Fruit fly (Drosophila melanogaster) whole organism, prepupa: Measurements from ENCODE around the gene CG7149.

Source experiments
- Blimp-1 ChIP-seq: fragments of 200-800 bp; sonication (Bioruptor generic); optimal IDR thresholded peaks from 3 replicates; lab custom pipeline; 2017; ENCODE audit warnings: missing biosample characterization, missing genetic modification characterization, mild to moderate bottlenecking, moderate library complexity, missing genetic modification reagents
- CG10669 ChIP-seq: fragments of 200-800 bp; sonication (Bioruptor generic); optimal IDR thresholded peaks from 3 replicates; lab custom pipeline; 2018; ENCODE audit warnings: missing biosample characterization, mild to moderate bottlenecking, missing genetic modification characterization, moderate library complexity
- CG11294 ChIP-seq: fragments of 200-800 bp; sonication (Bioruptor generic); IDR thresholded peaks from 2 replicates; pipeline ENCODE4 v1.3.6; 2022; ENCODE audit warnings: missing biosample characterization, missing genetic modification characterization
- CG11762 ChIP-seq: fragments of 200-800 bp; sonication (Bioruptor generic); optimal IDR thresholded peaks from 3 replicates; lab custom pipeline; 2016; ENCODE audit warnings: missing biosample characterization, missing genetic modification characterization; ENCODE audit not compliant: insufficient read depth
- CG11902 ChIP-seq: fragments of 200-800 bp; sonication (Bioruptor generic); optimal IDR thresholded peaks from 3 replicates; lab custom pipeline; 2016; ENCODE audit warnings: missing biosample characterization, missing genetic modification characterization
- CG15336 ChIP-seq: fragments of 200-800 bp; sonication (Bioruptor generic); IDR thresholded peaks from 2 replicates; pipeline ENCODE4 v1.3.6; 2022; ENCODE audit warnings: missing biosample characterization, missing genetic modification characterization
- CG1621 ChIP-seq: fragments of 200-800 bp; sonication (Bioruptor generic); optimal IDR thresholded peaks from 3 replicates; lab custom pipeline; 2018; ENCODE audit warnings: missing biosample characterization, mild to moderate bottlenecking, missing genetic modification characterization
- CG16779 ChIP-seq: fragments of 200-800 bp; sonication (Bioruptor generic); optimal IDR thresholded peaks from 3 replicates; lab custom pipeline; 2017; ENCODE audit warnings: missing biosample characterization, mild to moderate bottlenecking, missing genetic modification characterization
- CG3032 ChIP-seq: fragments of 200-800 bp; optimal IDR thresholded peaks from 2 replicates; lab custom pipeline; 2019; ENCODE audit warnings: missing biosample characterization, mild to moderate bottlenecking, missing genetic modification characterization, moderate library complexity
- CG31627 ChIP-seq: fragments of 200-800 bp; sonication (Bioruptor generic); optimal IDR thresholded peaks from 3 replicates; lab custom pipeline; 2016; ENCODE audit warnings: missing biosample characterization, missing genetic modification characterization
- CG32006 ChIP-seq: fragments of 200-800 bp; sonication (Bioruptor generic); optimal IDR thresholded peaks from 3 replicates; lab custom pipeline; 2017; ENCODE audit warnings: missing biosample characterization, mild to moderate bottlenecking, missing genetic modification characterization
- CG34406 ChIP-seq: fragments of 200-800 bp; sonication (Bioruptor generic); optimal IDR thresholded peaks from 3 replicates; lab custom pipeline; 2016; ENCODE audit warnings: missing biosample characterization, missing genetic modification characterization
- CG3919 ChIP-seq: fragments of 200-800 bp; sonication (Bioruptor generic); optimal IDR thresholded peaks from 3 replicates; lab custom pipeline; 2016; ENCODE audit warnings: missing biosample characterization, missing genetic modification characterization
- CG4318 ChIP-seq: fragments of 200-800 bp; sonication (Bioruptor generic); optimal IDR thresholded peaks from 3 replicates; lab custom pipeline; 2017; ENCODE audit warnings: missing biosample characterization, mild to moderate bottlenecking, missing genetic modification characterization
- CG6163 ChIP-seq: fragments of 200-800 bp; sonication (Bioruptor generic); IDR thresholded peaks from 3 replicates; pipeline ENCODE4 v1.3.6; 2022; ENCODE audit warnings: missing biosample characterization, missing genetic modification characterization
- CG6276 ChIP-seq: fragments of 200-800 bp; sonication (Bioruptor generic); optimal IDR thresholded peaks from 2 replicates; lab custom pipeline; 2017; ENCODE audit warnings: missing biosample characterization, mild to moderate bottlenecking, missing genetic modification characterization
- CG6792 ChIP-seq: fragments of 200-800 bp; sonication (Bioruptor generic); optimal IDR thresholded peaks from 3 replicates; lab custom pipeline; 2016; ENCODE audit warnings: missing biosample characterization, missing genetic modification characterization
- CG6808 ChIP-seq: fragments of 200-800 bp; sonication (Bioruptor generic); optimal IDR thresholded peaks from 3 replicates; lab custom pipeline; 2017; ENCODE audit warnings: missing biosample characterization, missing genetic modification characterization, mild to moderate bottlenecking, moderate library complexity, missing genetic modification reagents
- CG6854 ChIP-seq: fragments of 200-800 bp; sonication (Bioruptor generic); optimal IDR thresholded peaks from 2 replicates; lab custom pipeline; 2017; ENCODE audit warnings: missing biosample characterization, mild to moderate bottlenecking, missing genetic modification characterization
- CG7368 ChIP-seq: fragments of 200-800 bp; sonication (Bioruptor generic); optimal IDR thresholded peaks from 3 replicates; lab custom pipeline; 2016; ENCODE audit warnings: missing biosample characterization, missing genetic modification characterization
- CG8119 ChIP-seq: fragments of 200-800 bp; sonication (Bioruptor generic); IDR thresholded peaks from 3 replicates; pipeline ENCODE4 v1.3.6; 2022; ENCODE audit warnings: missing biosample characterization, missing genetic modification characterization
- CG8319 ChIP-seq: fragments of 200-800 bp; sonication (Bioruptor generic); optimal IDR thresholded peaks from 3 replicates; lab custom pipeline; 2016; ENCODE audit warnings: missing biosample characterization, missing genetic modification characterization
- CG8632 ChIP-seq: fragments of 200-800 bp; sonication (Bioruptor generic); optimal IDR thresholded peaks from 3 replicates; lab custom pipeline; 2016; ENCODE audit warnings: missing biosample characterization, missing genetic modification characterization
- CG9139 ChIP-seq: fragments of 200-800 bp; sonication (Bioruptor generic); optimal IDR thresholded peaks from 3 replicates; lab custom pipeline; 2017; ENCODE audit warnings: missing biosample characterization, mild to moderate bottlenecking, missing genetic modification characterization
- Eip75B ChIP-seq: fragments of 200-800 bp; sonication (Bioruptor generic); optimal IDR thresholded peaks from 3 replicates; lab custom pipeline; 2016; ENCODE audit warnings: missing biosample characterization, missing genetic modification characterization
- Eip78C ChIP-seq: fragments of 200-800 bp; sonication (Bioruptor generic); peaks from one replicate; lab custom pipeline; 2016; ENCODE audit warnings: missing biosample characterization, missing genetic modification characterization
- Ets21C ChIP-seq: fragments of 200-800 bp; sonication (Bioruptor generic); optimal IDR thresholded peaks from 3 replicates; lab custom pipeline; 2016; ENCODE audit warnings: missing biosample characterization, missing genetic modification characterization
- Gug ChIP-seq: fragments of 200-800 bp; sonication (Bioruptor generic); IDR thresholded peaks from 2 replicates; pipeline ENCODE4 v1.3.6; 2022; ENCODE audit warnings: missing biosample characterization, missing genetic modification characterization
- Hr38 ChIP-seq: sonication (Bioruptor generic); optimal IDR thresholded peaks from 2 replicates; lab custom pipeline; 2016; ENCODE audit warnings: missing biosample characterization, missing genetic modification characterization
- Hr39 ChIP-seq: fragments of 200-800 bp; sonication (Bioruptor generic); optimal IDR thresholded peaks from 2 replicates; lab custom pipeline; 2016; ENCODE audit warnings: missing biosample characterization, missing genetic modification characterization
- Hr4 ChIP-seq: fragments of 200-800 bp; sonication (Bioruptor generic); optimal IDR thresholded peaks from 3 replicates; lab custom pipeline; 2016; ENCODE audit warnings: missing biosample characterization, missing genetic modification characterization
- Lpt ChIP-seq: fragments of 200-800 bp; sonication (Bioruptor generic); optimal IDR thresholded peaks from 3 replicates; lab custom pipeline; 2016; ENCODE audit warnings: missing biosample characterization, missing genetic modification characterization
- Met ChIP-seq: fragments of 200-800 bp; sonication (Bioruptor generic); optimal IDR thresholded peaks from 3 replicates; lab custom pipeline; 2016; ENCODE audit warnings: missing biosample characterization, missing genetic modification characterization
- OdsH ChIP-seq: fragments of 200-800 bp; sonication (Bioruptor generic); optimal IDR thresholded peaks from 3 replicates; lab custom pipeline; 2016; ENCODE audit warnings: missing biosample characterization, missing genetic modification characterization
- Sox102F ChIP-seq: fragments of 200-800 bp; sonication (Bioruptor generic); optimal IDR thresholded peaks from 2 replicates; lab custom pipeline; 2016; ENCODE audit warnings: missing biosample characterization, mild to moderate bottlenecking, missing genetic modification characterization
- Sox15 ChIP-seq: fragments of 200-800 bp; sonication (Bioruptor generic); optimal IDR thresholded peaks from 3 replicates; lab custom pipeline; 2016; ENCODE audit warnings: missing biosample characterization, missing genetic modification characterization
- achi ChIP-seq: fragments of 200-800 bp; sonication (Bioruptor generic); optimal IDR thresholded peaks from 3 replicates; lab custom pipeline; 2016; ENCODE audit warnings: missing biosample characterization, missing genetic modification characterization
- acj6 ChIP-seq: fragments of 200-800 bp; sonication (Bioruptor generic); optimal IDR thresholded peaks from 3 replicates; lab custom pipeline; 2016; ENCODE audit warnings: missing biosample characterization, missing genetic modification characterization
- cyc ChIP-seq: fragments of 200-800 bp; sonication (Bioruptor generic); optimal IDR thresholded peaks from 3 replicates; lab custom pipeline; 2016; ENCODE audit warnings: missing biosample characterization, missing genetic modification characterization
- dac ChIP-seq: fragments of 200-800 bp; sonication (Bioruptor generic); optimal IDR thresholded peaks from 2 replicates; lab custom pipeline; 2017; ENCODE audit warnings: missing biosample characterization, mild to moderate bottlenecking, missing genetic modification characterization
- dsx ChIP-seq: fragments of 200-800 bp; optimal IDR thresholded peaks from 3 replicates; lab custom pipeline; 2019; ENCODE audit warnings: missing biosample characterization, mild to moderate bottlenecking, missing genetic modification characterization, moderate library complexity; ENCODE audit not compliant: poor library complexity, severe bottlenecking
- eg ChIP-seq: fragments of 200-800 bp; sonication (Bioruptor generic); IDR thresholded peaks from 3 replicates; pipeline ENCODE4 v1.3.6; 2022; ENCODE audit warnings: missing biosample characterization, missing genetic modification characterization
- esn ChIP-seq: fragments of 200-800 bp; sonication (Bioruptor generic); optimal IDR thresholded peaks from 2 replicates; lab custom pipeline; 2016; ENCODE audit warnings: missing biosample characterization, mild to moderate bottlenecking, missing genetic modification characterization, moderate library complexity
- fd85E ChIP-seq: fragments of 200-800 bp; sonication (Bioruptor generic); optimal IDR thresholded peaks from 3 replicates; lab custom pipeline; 2016; ENCODE audit warnings: missing biosample characterization, missing genetic modification characterization
- lz ChIP-seq: fragments of 200-800 bp; sonication (Bioruptor generic); optimal IDR thresholded peaks from 3 replicates; lab custom pipeline; 2016; ENCODE audit warnings: missing biosample characterization, missing genetic modification characterization
- net ChIP-seq: fragments of 200-800 bp; sonication (Bioruptor generic); optimal IDR thresholded peaks from 3 replicates; lab custom pipeline; 2016; ENCODE audit warnings: missing biosample characterization, missing genetic modification characterization
- pdm3 ChIP-seq: fragments of 200-800 bp; sonication (Bioruptor generic); optimal IDR thresholded peaks from 3 replicates; lab custom pipeline; 2016; ENCODE audit warnings: missing biosample characterization, missing genetic modification characterization
- salr ChIP-seq, 2 experiments: fragments of 200-800 bp; sonication (Bioruptor generic); optimal IDR thresholded peaks; 3 replicates each; lab custom pipeline; 2016 to 2018; ENCODE audit warnings: missing biosample characterization in 2 of 2, missing genetic modification characterization in 2 of 2, mild to moderate bottlenecking in 1 of 2
- topi ChIP-seq: fragments of 200-800 bp; sonication (Bioruptor generic); optimal IDR thresholded peaks from 3 replicates; lab custom pipeline; 2016; ENCODE audit warnings: missing biosample characterization, missing genetic modification characterization
- vri ChIP-seq: fragments of 200-800 bp; sonication (Bioruptor generic); optimal IDR thresholded peaks from 3 replicates; lab custom pipeline; 2016; ENCODE audit warnings: missing biosample characterization, mild to moderate bottlenecking, missing genetic modification characterization

Gene CG7149

DNA sequence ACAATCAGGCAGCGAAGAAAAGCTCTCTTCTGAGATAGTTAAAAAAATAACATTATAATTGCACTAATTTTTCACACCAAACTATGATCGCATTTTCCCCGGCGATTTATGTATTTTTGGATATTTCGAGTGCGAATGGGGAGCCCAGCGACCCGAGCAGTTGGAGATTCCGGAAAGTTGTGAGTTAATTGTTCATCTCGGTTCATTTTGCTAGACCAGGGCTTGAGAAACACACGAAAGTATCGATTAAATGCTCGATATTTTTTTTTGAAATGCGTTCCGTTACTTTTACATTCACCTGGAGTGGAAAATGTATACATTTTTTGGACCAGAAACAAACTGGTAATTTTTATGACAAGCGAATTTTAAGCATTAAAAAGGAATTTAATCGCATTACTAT, 20.2 kb upstream of the CG7149 start, which contains the start of gene Cdc14 (continued):
- TF ChIP-seq CG11294 (GFP tag; lab: Robert Waterston, UW) (no peak), CG11762 (GFP tag; lab: Kevin White, UChicago) (no peak), achi (GFP tag; lab: Kevin White, UChicago) (no peak), CG8119 (GFP tag; lab: Robert Waterston, UW) (no peak), CG6163 (peak; percentile 43; the same call in 2 of the 3 replicates), CG32006 (no peak)

DNA sequence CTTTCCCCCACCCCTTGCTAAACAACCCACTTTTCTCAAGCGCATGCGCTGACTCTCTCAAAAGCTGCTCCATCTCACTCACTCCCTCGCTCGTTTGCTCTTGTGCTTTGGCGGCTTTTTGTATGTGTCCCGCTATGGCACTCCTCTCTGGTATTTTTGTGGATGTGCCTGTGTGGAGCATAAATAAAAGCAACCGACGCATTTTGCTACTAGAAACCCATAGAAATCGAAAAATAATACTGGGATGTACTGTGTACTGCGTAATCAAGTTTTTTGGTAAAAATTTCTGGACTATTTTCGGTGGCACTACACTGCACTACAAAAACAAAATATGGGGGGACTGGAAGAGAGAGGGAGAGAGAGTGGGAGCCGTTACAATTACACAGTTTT, 19.3 kb upstream of the CG7149 start:
- TF ChIP-seq lz (peak; percentile 2), CG3919 (no peak), CG11762 (GFP tag; lab: Kevin White, UChicago) (no peak), CG6854 (GFP tag; lab: Kevin White, UChicago) (peak; percentile 71), CG10669 (GFP tag; lab: Kevin White, UChicago) (no peak), acj6 (no peak), topi (GFP tag; lab: Kevin White, UChicago) (peak; percentile 18), Eip75B (GFP tag; lab: Kevin White, UChicago) (no peak), Sox15 (GFP tag; lab: Kevin White, UChicago) (no peak), CG6808 (GFP tag; lab: Kevin White, UChicago) (no peak), pdm3 (no peak), CG6163 (no peak; the same call in 2 of the 3 replicates), eg (GFP tag; lab: Robert Waterston, UW) (peak; percentile 44; the same call in 2 of the 3 replicates), CG4318 (GFP tag; lab: Kevin White, UChicago) (no peak), Met (no peak), vri (peak; percentile 76), dac (no peak), CG9139 (GFP tag; lab: Kevin White, UChicago) (no peak), Gug (GFP tag; lab: Robert Waterston, UW) (peak; percentile 20; the same call in 1 of the 2 replicates), Ets21C (GFP tag; lab: Kevin White, UChicago) (no peak), CG8319 (GFP tag; lab: Kevin White, UChicago) (no peak), Hr39 (no peak), Eip78C (GFP tag; lab: Kevin White, UChicago) (peak; percentile 73), CG6276 (GFP tag; lab: Kevin White, UChicago) (no peak), CG31627 (GFP tag; lab: Kevin White, UChicago) (no peak), net (GFP tag; lab: Kevin White, UChicago) (no peak), CG6792 (no peak), CG1621 (tag; lab: Kevin White, UChicago) (peak; percentile 39), CG7368 (GFP tag; lab: Kevin White, UChicago) (no peak), dsx (GFP tag; lab: Kevin White, UChicago) (no peak), achi (GFP tag; lab: Kevin White, UChicago) (no peak), cyc (GFP tag; lab: Kevin White, UChicago) (no peak), CG16779 (no peak), OdsH (GFP tag; lab: Kevin White, UChicago) (no peak), salr (GFP tag; optimal IDR thresholded peaks at IDR 0.05; lab: Kevin White, UChicago) (no peak), CG32006 (no peak), Blimp-1 (GFP tag; lab: Kevin White, UChicago) (no peak), CG8119 (GFP tag; lab: Robert Waterston, UW) (peak; percentile 38; the same call in 2 of the 3 replicates), Hr4 (GFP tag; lab: Kevin White, UChicago) (no peak), Hr38 (no peak), Sox102F (GFP tag; lab: Kevin White, UChicago) (no peak), Lpt (peak; percentile 38), esn (GFP tag; lab: Kevin White, UChicago) (peak; percentile 3), CG11294 (GFP tag; lab: Robert Waterston, UW) (no peak), CG8632 (no peak), fd85E (GFP tag; lab: Kevin White, UChicago) (no peak), CG34406 (GFP tag; lab: Kevin White, UChicago) (no peak), CG11902 (no peak), CG3032 (tag; lab: Kevin White, UChicago) (peak; percentile 11), CG15336 (GFP tag; lab: Robert Waterston, UW) (peak; percentile 34; the same call in 1 of the 2 replicates)
